Worm (Caenorhabditis elegans) whole organism, L4/young adult: ENCODE measurements around the gene cest-2.1.
"Not testable (repeated sequence)": the region's sequence is repeated elsewhere in the genome, so short reads cannot be mapped to it uniquely, and the experiment has no call there.

Experiments
- W03F9.2 ChIP-seq: fragments of 150-350 bp; optimal IDR thresholded peaks from 2 replicates; lab custom pipeline; 2014; ENCODE audit warnings: missing biosample characterization, missing genetic modification characterization
- dao-5 ChIP-seq: sonication (generic microtip); optimal IDR thresholded peaks from 2 replicates; lab custom pipeline; 2016; ENCODE audit warnings: missing genotype, missing genetic modification characterization, moderate library complexity, missing compliant biosample characterization
- him-1 ChIP-seq: sonication (generic microtip); optimal IDR thresholded peaks from 2 replicates; lab custom pipeline; 2016; ENCODE audit warnings: missing genotype, missing genetic modification reagents, missing genetic modification characterization, missing compliant biosample characterization

Gene cest-2.1

ce11 chrV:14140733-14141132 lies 30.5 kb downstream of the cest-2.1 start:
- TF ChIP-seq dao-5 = no peak
- no peak for TF ChIP-seq him-1 (tag; lab: Kevin White, UChicago)
- TF ChIP-seq W03F9.2 = no peak

ce11 chrV:14139252-14140100 lies 31.8 kb downstream of the cest-2.1 start:
- TF ChIP-seq dao-5 = no peak
- no peak for TF ChIP-seq W03F9.2
- TF ChIP-seq him-1 (tag; lab: Kevin White, UChicago) = no peak

- TF ChIP-seq W03F9.2; him-1 (tag; lab: Kevin White, UChicago); dao-5: not testable (repeated sequence)
These were observed 33.5 kb downstream of the cest-2.1 start, which contains the start of gene AH10.4 for ce11 chrV:14137766-14138165. Gene AH10.4, minus strand, starts transcription at chrV:14137866.

- TF ChIP-seq him-1 (tag; lab: Kevin White, UChicago) (no peak), dao-5 (no peak), W03F9.2 (no peak)
These were observed 35.1 kb downstream of the cest-2.1 start for ce11 chrV:14136152-14136551.

DNA sequence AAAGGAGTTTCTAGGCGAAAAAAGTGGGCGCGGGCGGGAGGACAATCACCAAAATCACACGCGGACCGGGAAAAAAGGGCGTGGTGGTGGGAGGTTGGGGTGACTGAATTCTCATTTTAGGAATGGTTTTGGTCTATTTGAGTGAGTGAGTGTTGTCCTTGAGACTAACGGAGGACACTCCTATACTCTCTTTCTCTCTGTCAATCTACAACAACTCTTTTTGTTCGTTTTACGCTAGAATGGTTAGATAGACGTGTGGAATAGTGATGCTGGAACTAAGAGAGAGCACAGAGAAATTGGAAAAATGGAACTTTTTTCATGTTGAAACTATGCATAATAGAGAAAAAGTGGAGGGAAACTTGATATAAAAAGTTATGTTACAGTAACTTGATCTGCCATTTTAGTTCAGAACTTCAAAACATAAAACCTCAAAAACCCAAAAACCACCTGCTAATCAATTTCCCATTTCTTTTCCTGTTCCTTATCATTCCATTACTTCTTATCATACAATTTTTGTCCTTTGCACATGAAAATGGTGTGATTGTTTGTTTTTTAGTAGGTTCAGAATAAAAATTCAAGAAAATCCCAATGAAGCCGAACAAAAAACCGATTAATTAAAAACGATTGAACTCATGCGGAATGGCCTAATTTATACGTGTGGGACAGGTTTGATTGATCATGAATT lies 36.4 kb downstream of the cest-2.1 start:
- TF ChIP-seq him-1 (tag; lab: Kevin White, UChicago) (no peak), dao-5 (no peak), W03F9.2 (no peak)

ce11 chrV:14133002-14133763 lies 38.1 kb downstream of the cest-2.1 start:
- no peak for TF ChIP-seq him-1 (tag; lab: Kevin White, UChicago)
- TF ChIP-seq W03F9.2 = no peak
- TF ChIP-seq dao-5 = no peak

ce11 chrV:14130226-14130625 lies 41.1 kb downstream of the cest-2.1 start:
- TF ChIP-seq dao-5 (no peak), him-1 (tag; lab: Kevin White, UChicago) (no peak), W03F9.2 (no peak)

DNA sequence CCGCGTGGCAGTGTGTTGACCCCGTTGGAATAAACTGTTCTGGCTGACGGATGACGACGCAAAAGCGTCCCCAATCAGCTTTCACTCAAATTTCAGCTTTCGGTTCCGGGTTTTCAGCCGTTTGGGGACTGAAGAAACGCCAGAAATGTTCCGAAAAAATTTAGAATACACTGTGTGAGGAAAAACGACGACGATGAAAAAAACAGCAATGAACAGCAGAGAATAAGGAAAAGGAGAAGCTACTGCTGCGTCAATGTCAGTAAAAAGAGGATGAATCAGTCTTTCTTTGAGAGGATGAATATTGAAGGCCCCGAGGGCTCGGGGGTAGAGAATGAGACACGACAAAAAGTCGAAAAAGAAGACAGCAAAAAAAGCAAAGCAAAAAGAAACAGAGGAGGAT lies 42.4 kb downstream of the cest-2.1 start:
- TF ChIP-seq him-1 (tag; lab: Kevin White, UChicago) (no peak), dao-5 (no peak), W03F9.2 (no peak)

ce11 chrV:14127834-14128233 lies 43.4 kb downstream of the cest-2.1 start:
- TF ChIP-seq W03F9.2 (no peak), him-1 (tag; lab: Kevin White, UChicago) (no peak), dao-5 (no peak)

- TF ChIP-seq W03F9.2 (no peak), dao-5 (no peak), him-1 (tag; lab: Kevin White, UChicago) (no peak)
These were observed 44.8 kb downstream of the cest-2.1 start for ce11 chrV:14126341-14126924.

DNA sequence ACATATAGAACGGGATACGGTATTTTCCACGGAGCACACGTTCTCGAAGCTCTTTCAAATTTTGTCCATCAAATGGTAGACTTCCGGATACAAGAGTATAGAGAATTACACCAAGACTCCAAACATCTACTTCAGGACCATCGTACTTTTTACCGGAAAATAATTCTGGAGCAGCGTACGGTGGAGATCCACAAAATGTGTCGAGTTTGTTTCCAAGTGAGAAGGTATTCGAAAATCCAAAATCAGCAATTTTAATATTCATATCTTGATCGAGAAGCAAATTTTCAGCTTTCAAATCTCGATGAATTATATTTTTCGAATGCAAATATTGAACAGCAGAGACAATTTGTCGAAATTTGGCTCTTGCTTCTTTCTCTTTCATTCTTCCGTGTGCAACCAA lies 48.1 kb downstream of the cest-2.1 start:
- TF ChIP-seq him-1 (tag; lab: Kevin White, UChicago) (no peak), dao-5 (no peak), W03F9.2 (no peak)

DNA sequence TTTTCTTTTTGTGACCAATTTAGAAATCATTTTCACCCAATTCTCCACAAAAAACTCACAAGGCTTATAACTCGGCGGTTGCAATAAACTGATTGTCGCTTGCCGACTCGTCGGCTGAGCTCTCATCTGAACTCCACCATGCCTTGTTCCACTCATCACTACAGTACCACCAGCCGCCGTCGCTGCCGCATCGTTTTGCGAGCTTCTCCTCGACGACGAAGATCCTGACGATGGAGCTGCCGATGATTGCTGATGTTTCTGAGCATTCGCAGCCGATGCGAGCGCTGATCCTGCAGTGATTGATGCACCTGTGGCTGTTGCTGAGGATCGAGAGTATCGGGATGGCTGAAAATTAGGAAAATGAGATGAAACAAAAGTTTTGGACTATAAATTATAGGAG lies 50.6 kb downstream of the cest-2.1 start:
- TF ChIP-seq him-1 (tag; lab: Kevin White, UChicago) (no peak), dao-5 (no peak), W03F9.2 (no peak)
